Worm (Caenorhabditis elegans) whole organism, L4 larva: Measurements from ENCODE around the gene srd-49.
A peak's percentile ranks its signal among the peaks of the same experiment; 100 is the strongest.

Experiments
- D1046.2 ChIP-seq: fragments of 200-800 bp; sonication (Bioruptor generic); IDR thresholded peaks from 2 replicates; pipeline ENCODE4 v1.3.6; 2022; ENCODE audit warnings: missing genetic modification characterization, missing compliant biosample characterization
- F10B5.3 ChIP-seq: sonication (generic microtip); optimal IDR thresholded peaks from 2 replicates; lab custom pipeline; 2016; ENCODE audit warnings: mild to moderate bottlenecking, missing genetic modification characterization, missing compliant biosample characterization
- T20F7.1 ChIP-seq: fragments of 200-800 bp; sonication (Bioruptor generic); optimal IDR thresholded peaks from 2 replicates; lab custom pipeline; 2018; ENCODE audit warnings: mild to moderate bottlenecking, missing genetic modification characterization, missing compliant biosample characterization
- Y105C5A.15 ChIP-seq: fragments of 200-800 bp; sonication (Bioruptor generic); IDR thresholded peaks from 2 replicates; pipeline ENCODE4 v1.3.6; 2022; ENCODE audit warnings: missing genetic modification characterization, missing compliant biosample characterization
- ZK546.5 ChIP-seq, 2 experiments: sonication (generic microtip); optimal IDR thresholded peaks; 2 replicates each; lab custom pipeline; 2017; ENCODE audit warnings: missing biosample characterization in 2 of 2, missing genetic modification characterization in 2 of 2
- aha-1 ChIP-seq: fragments of 150-350 bp; peaks from one replicate; lab custom pipeline; 2014; ENCODE audit warnings: missing biosample characterization, missing genetic modification characterization
- ceh-20 ChIP-seq: fragments of 200-800 bp; sonication (Bioruptor generic); IDR thresholded peaks from 2 replicates; pipeline ENCODE4 v1.3.6; 2022; ENCODE audit warnings: missing genetic modification reagents, missing genetic modification characterization, missing compliant biosample characterization
- ceh-44 ChIP-seq: fragments of 200-800 bp; sonication (Bioruptor generic); IDR thresholded peaks from 2 replicates; pipeline ENCODE4 v1.3.6; 2022; ENCODE audit warnings: missing genetic modification reagents, missing genetic modification characterization, missing compliant biosample characterization
- ceh-62 ChIP-seq: sonication (generic microtip); optimal IDR thresholded peaks from 2 replicates; lab custom pipeline; 2017; ENCODE audit warnings: missing biosample characterization, missing genetic modification characterization
- ces-1 ChIP-seq: fragments of 150-350 bp; sonication (generic microtip); optimal IDR thresholded peaks from 4 replicates; lab custom pipeline; 2014; ENCODE audit warnings: missing biosample characterization, missing genetic modification reagents, missing genetic modification characterization
- cey-2 ChIP-seq: sonication (generic microtip); optimal IDR thresholded peaks from 3 replicates; lab custom pipeline; 2017; ENCODE audit warnings: missing genetic modification characterization, mild to moderate bottlenecking, missing compliant biosample characterization, antibody characterized with exemption, borderline replicate concordance; ENCODE audit not compliant: insufficient read depth
- ctbp-1 ChIP-seq: fragments of 200-800 bp; sonication (Bioruptor generic); IDR thresholded peaks from 2 replicates; pipeline ENCODE4 v1.3.6; 2022; ENCODE audit warnings: missing genetic modification reagents, missing genetic modification characterization, missing compliant biosample characterization
- daf-16 ChIP-seq, 3 experiments: sonication (generic microtip); optimal IDR thresholded peaks; 2 replicates each; lab custom pipeline; 2016 to 2017; ENCODE audit warnings: missing genetic modification characterization in 3 of 3, missing genetic modification reagents in 3 of 3, mild to moderate bottlenecking in 2 of 3, missing compliant biosample characterization in 2 of 3, missing biosample characterization in 1 of 3, moderate library complexity in 1 of 3
- daf-19 ChIP-seq: fragments of 200-800 bp; sonication (Bioruptor generic); conservative IDR thresholded peaks from 2 replicates; pipeline ENCODE4 v1.3.6; 2022; ENCODE audit warnings: missing genetic modification characterization, missing compliant biosample characterization
- dmd-6 ChIP-seq: fragments of 200-800 bp; sonication (Bioruptor generic); IDR thresholded peaks from 2 replicates; pipeline ENCODE4 v1.3.6; 2022; ENCODE audit warnings: missing genetic modification reagents, missing genetic modification characterization, missing compliant biosample characterization
- dpl-1 ChIP-seq: fragments of 150-350 bp; optimal IDR thresholded peaks from 2 replicates; lab custom pipeline; 2014; ENCODE audit warnings: missing biosample characterization, missing genetic modification reagents, missing genetic modification characterization
- duxl-1 ChIP-seq: sonication (generic microtip); optimal IDR thresholded peaks from 2 replicates; lab custom pipeline; 2016; ENCODE audit warnings: mild to moderate bottlenecking, missing genetic modification characterization, moderate library complexity, missing compliant biosample characterization; ENCODE audit not compliant: poor library complexity
- dve-1 ChIP-seq: sonication (generic microtip); optimal IDR thresholded peaks from 2 replicates; lab custom pipeline; 2017; ENCODE audit warnings: antibody characterized with exemption, mild to moderate bottlenecking, missing genetic modification characterization, missing compliant biosample characterization; ENCODE audit not compliant: insufficient read depth
- egl-27 ChIP-seq: sonication (generic microtip); optimal IDR thresholded peaks from 3 replicates; lab custom pipeline; 2017; ENCODE audit warnings: missing biosample characterization, missing genetic modification reagents, missing genetic modification characterization
- egl-43 ChIP-seq: fragments of 200-800 bp; sonication (Bioruptor generic); IDR thresholded peaks from 2 replicates; pipeline ENCODE4 v1.3.6; 2022; ENCODE audit warnings: missing genetic modification reagents, missing genetic modification characterization, missing compliant biosample characterization
- fkh-10 ChIP-seq: fragments of 150-350 bp; optimal IDR thresholded peaks from 2 replicates; lab custom pipeline; 2014; ENCODE audit warnings: missing biosample characterization, missing genetic modification reagents, missing genetic modification characterization
- hmg-1.1 ChIP-seq: fragments of 200-800 bp; sonication (Bioruptor generic); IDR thresholded peaks from 2 replicates; pipeline ENCODE4 v1.3.6; 2022; ENCODE audit warnings: missing genetic modification reagents, missing genetic modification characterization, missing compliant biosample characterization
- jun-1 ChIP-seq: fragments of 150-350 bp; optimal IDR thresholded peaks from 2 replicates; lab custom pipeline; 2014; ENCODE audit warnings: missing biosample characterization, missing genetic modification reagents, missing genetic modification characterization
- lin-29 ChIP-seq: fragments of 200-800 bp; sonication (Bioruptor generic); IDR thresholded peaks from 2 replicates; pipeline ENCODE4 v1.3.6; 2022; ENCODE audit warnings: missing genetic modification reagents, missing genetic modification characterization, missing compliant biosample characterization
- lsy-2 ChIP-seq, 2 experiments: fragments of 150-350 bp in 1 of 2; sonication (generic microtip) in 1 of 2; optimal IDR thresholded peaks; 2 replicates each; lab custom pipeline; 2014 to 2017; ENCODE audit warnings: missing biosample characterization in 2 of 2, missing genetic modification characterization in 2 of 2
- mdt-29 ChIP-seq: fragments of 200-800 bp; sonication (Bioruptor generic); IDR thresholded peaks from 2 replicates; pipeline ENCODE4 v1.3.6; 2022; ENCODE audit warnings: missing genetic modification reagents, missing genetic modification characterization, missing compliant biosample characterization
- mes-2 ChIP-seq: sonication (generic microtip); optimal IDR thresholded peaks from 2 replicates; lab custom pipeline; 2016; ENCODE audit warnings: missing genotype, mild to moderate bottlenecking, missing genetic modification characterization, missing compliant biosample characterization; ENCODE audit not compliant: poor library complexity, severe bottlenecking
- mxl-3 ChIP-seq: fragments of 200-800 bp; sonication (Bioruptor generic); optimal IDR thresholded peaks from 2 replicates; lab custom pipeline; 2018; ENCODE audit warnings: mild to moderate bottlenecking, missing genetic modification characterization, missing compliant biosample characterization
- nhr-10 ChIP-seq: fragments of 150-350 bp; optimal IDR thresholded peaks from 2 replicates; lab custom pipeline; 2014; ENCODE audit warnings: missing biosample characterization, missing genetic modification characterization
- nhr-102 ChIP-seq: sonication (generic microtip); optimal IDR thresholded peaks from 2 replicates; lab custom pipeline; 2016; ENCODE audit warnings: mild to moderate bottlenecking, missing genetic modification characterization, moderate library complexity, missing compliant biosample characterization
- nhr-11 ChIP-seq: fragments of 150-350 bp; optimal IDR thresholded peaks from 2 replicates; lab custom pipeline; 2014; ENCODE audit warnings: missing biosample characterization, missing genetic modification characterization
- nhr-237 ChIP-seq: sonication (generic microtip); optimal IDR thresholded peaks from 2 replicates; lab custom pipeline; 2017; ENCODE audit warnings: missing biosample characterization, missing genetic modification characterization
- nhr-25 ChIP-seq: sonication (generic microtip); optimal IDR thresholded peaks from 2 replicates; lab custom pipeline; 2017; ENCODE audit warnings: missing genetic modification characterization, mild to moderate bottlenecking, missing compliant biosample characterization, antibody characterized with exemption, moderate library complexity, borderline replicate concordance; ENCODE audit not compliant: insufficient read depth
- nhr-28 ChIP-seq: fragments of 150-350 bp; optimal IDR thresholded peaks from 2 replicates; lab custom pipeline; 2014; ENCODE audit warnings: missing biosample characterization, missing genetic modification characterization
- nhr-41 ChIP-seq: fragments of 200-800 bp; sonication (Bioruptor generic); IDR thresholded peaks from 2 replicates; pipeline ENCODE4 v1.3.6; 2022; ENCODE audit warnings: missing genetic modification reagents, missing genetic modification characterization, missing compliant biosample characterization
- nhr-42 ChIP-seq: fragments of 200-800 bp; sonication (Bioruptor generic); IDR thresholded peaks from 2 replicates; pipeline ENCODE4 v1.3.6; 2022; ENCODE audit warnings: missing genetic modification characterization, missing compliant biosample characterization
- nhr-76 ChIP-seq: fragments of 150-350 bp; optimal IDR thresholded peaks from 2 replicates; lab custom pipeline; 2014; ENCODE audit warnings: missing biosample characterization, missing genetic modification characterization
- nhr-77 ChIP-seq: fragments of 150-350 bp; optimal IDR thresholded peaks from 2 replicates; lab custom pipeline; 2014; ENCODE audit warnings: missing biosample characterization, missing genetic modification characterization
- php-3 ChIP-seq: fragments of 200-800 bp; sonication (Bioruptor generic); IDR thresholded peaks from 2 replicates; pipeline ENCODE4 v1.3.6; 2022; ENCODE audit warnings: missing genetic modification reagents, missing genetic modification characterization, missing compliant biosample characterization
- rbr-2 ChIP-seq: sonication (generic microtip); optimal IDR thresholded peaks from 2 replicates; lab custom pipeline; 2016; ENCODE audit warnings: missing genotype, missing genetic modification characterization, missing compliant biosample characterization
- saeg-2 ChIP-seq: fragments of 200-800 bp; sonication (Bioruptor generic); IDR thresholded peaks from 2 replicates; pipeline ENCODE4 v1.3.6; 2022; ENCODE audit warnings: missing genetic modification reagents, missing genetic modification characterization, missing compliant biosample characterization
- unc-62 ChIP-seq, 3 experiments: fragments of 150-350 bp in 1 of 3; sonication (generic microtip); optimal IDR thresholded peaks in 2 of 3; peaks in 1 of 3; 1 replicate in 1 of 3; 2 replicates in 2 of 3; lab custom pipeline; 2014 to 2017; ENCODE audit warnings: missing biosample characterization in 3 of 3, missing genetic modification characterization in 3 of 3, missing genetic modification reagents in 3 of 3, missing genotype in 1 of 3
- vab-7 ChIP-seq: fragments of 200-800 bp; sonication (Bioruptor generic); IDR thresholded peaks from 2 replicates; pipeline ENCODE4 v1.3.6; 2022; ENCODE audit warnings: missing genetic modification reagents, missing genetic modification characterization, missing compliant biosample characterization
- zag-1 ChIP-seq: fragments of 150-350 bp; optimal IDR thresholded peaks from 2 replicates; lab custom pipeline; 2014; ENCODE audit warnings: missing biosample characterization, missing genetic modification characterization
- zfp-2 ChIP-seq: sonication (generic microtip); optimal IDR thresholded peaks from 2 replicates; lab custom pipeline; 2016; ENCODE audit warnings: mild to moderate bottlenecking, missing genetic modification characterization, missing compliant biosample characterization

srd-49 gene

DNA sequence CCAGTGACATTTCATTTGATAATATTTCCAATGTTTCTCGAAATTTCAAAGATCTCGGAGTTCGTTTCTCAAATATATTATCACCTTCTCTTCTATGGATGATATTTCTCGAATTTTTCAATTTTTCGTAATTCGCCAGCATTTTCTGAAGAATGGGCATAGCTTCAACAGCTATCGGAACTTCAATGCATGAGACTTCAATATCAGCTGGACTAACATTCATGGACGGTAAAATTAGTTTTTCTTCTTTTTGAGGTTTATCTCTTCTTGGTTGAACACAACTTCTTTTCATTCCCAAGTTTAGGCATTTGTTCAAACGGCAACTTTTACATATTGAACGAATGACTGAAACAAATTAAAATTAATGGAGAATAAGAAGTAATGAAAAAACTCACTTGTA, 13.6 kb upstream of the srd-49 start:
- TF ChIP-seq unc-62 (GFP tag; optimal IDR thresholded peaks at IDR 0.05 in 1 of 2; lab: Kevin White, UChicago) (peak in 1 of 2 experiments; percentile 94), unc-62 (tag; optimal IDR thresholded peaks at IDR 0.05; lab: Kevin White, UChicago) (no peak), php-3 (GFP tag; lab: Robert Waterston, UW) (no peak), aha-1 (tag; lab: Kevin White, UChicago) (no peak), egl-27 (tag; lab: Kevin White, UChicago) (no peak)
- TF ChIP-seq, all 104 proteins: peak for 1

DNA sequence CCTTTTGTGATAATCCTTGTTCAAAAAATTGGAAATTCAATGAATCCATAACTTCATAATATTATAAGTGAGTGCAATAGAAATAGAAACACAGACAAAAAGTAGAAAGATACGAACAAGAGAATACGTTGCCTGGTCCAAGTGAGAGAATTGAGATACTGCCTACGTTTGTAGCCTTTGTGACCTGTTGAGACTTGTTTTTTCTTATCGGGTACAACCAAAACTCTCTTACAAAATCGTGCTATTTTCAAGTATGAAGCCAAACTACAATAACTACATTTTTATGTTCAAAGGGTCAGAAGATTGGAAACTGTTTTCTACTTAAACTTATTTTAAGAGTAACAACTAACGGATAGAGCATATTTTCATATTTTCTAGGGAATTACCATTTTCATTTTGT, 12.8 kb upstream of the srd-49 start, which contains the start of gene nhr-205:
Gene nhr-205 (minus strand): TSS at position 141 of the 400 bp plus-strand sequence.
- peak; percentile 89 for TF ChIP-seq nhr-77
- no peak for TF ChIP-seq egl-43 (GFP tag; lab: Robert Waterston, UW)
- TF ChIP-seq nhr-28 (tag; lab: Kevin White, UChicago), result peak; percentile 89

DNA sequence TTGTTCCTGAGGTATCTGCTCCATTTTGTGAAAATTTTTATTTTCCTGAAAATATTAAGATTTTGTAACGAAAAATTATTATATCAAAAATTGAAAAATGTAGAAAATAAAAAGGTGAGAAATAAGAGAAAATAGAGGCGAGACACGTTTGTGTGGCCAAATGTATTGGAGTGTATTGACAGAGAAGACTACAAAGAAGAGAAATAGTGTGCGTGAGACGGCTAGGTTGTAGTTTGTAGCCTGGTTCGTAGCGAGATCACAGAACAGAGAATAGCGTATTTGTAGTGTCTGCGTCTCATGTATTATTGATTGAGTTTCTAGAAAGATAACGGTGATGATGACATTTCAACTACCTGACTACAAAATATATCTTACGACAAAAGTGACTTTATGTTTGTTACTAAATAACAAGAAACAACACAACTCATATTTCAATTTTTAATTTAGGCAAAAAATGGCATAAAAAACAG, 10.4 kb upstream of the srd-49 start, which contains the start of gene nhr-12:
Gene nhr-12 (minus strand): TSS at position 51 of the 470 bp plus-strand sequence.
- TF ChIP-seq dve-1 (tag; lab: Kevin White, UChicago) (peak; percentile 65), jun-1 (tag; lab: Kevin White, UChicago) (no peak), mdt-29 (GFP tag; lab: Robert Waterston, UW) (no peak), mes-2 (no peak), zag-1 (tag; lab: Kevin White, UChicago) (no peak), nhr-28 (tag; lab: Kevin White, UChicago) (peak; percentile 91), zfp-2 (tag; lab: Kevin White, UChicago) (no peak), nhr-10 (tag; lab: Kevin White, UChicago) (no peak), mxl-3 (no peak), duxl-1 (tag; lab: Kevin White, UChicago) (no peak), daf-16 (GFP tag; optimal IDR thresholded peaks at IDR 0.05; lab: Kevin White, UChicago) (no peak), daf-16 (tag; optimal IDR thresholded peaks at IDR 0.05; lab: Kevin White, UChicago) (peak; percentile 59), nhr-102 (tag; lab: Kevin White, UChicago) (peak; percentile 10), ces-1 (GFP tag; lab: Kevin White, UChicago) (no peak), lsy-2 (tag; optimal IDR thresholded peaks at IDR 0.05; lab: Kevin White, UChicago) (no peak), lin-29 (GFP tag; lab: Robert Waterston, UW) (no peak), nhr-41 (GFP tag; lab: Robert Waterston, UW) (no peak), fkh-10 (GFP tag; lab: Kevin White, UChicago) (no peak), nhr-76 (tag; lab: Kevin White, UChicago) (no peak), rbr-2 (tag; lab: Kevin White, UChicago) (no peak), ceh-20 (GFP tag; lab: Robert Waterston, UW) (no peak), F10B5.3 (tag; lab: Kevin White, UChicago) (no peak), cey-2 (tag; lab: Kevin White, UChicago) (no peak), daf-19 (GFP tag; lab: Robert Waterston, UW) (no peak), nhr-11 (tag; lab: Kevin White, UChicago) (peak; percentile 0), ZK546.5 (tag; optimal IDR thresholded peaks at IDR 0.05; lab: Kevin White, UChicago) (no peak), nhr-237 (tag; lab: Kevin White, UChicago) (no peak), hmg-1.1 (no peak), unc-62 (GFP tag; optimal IDR thresholded peaks at IDR 0.05 in 1 of 2; lab: Kevin White, UChicago) (peak in 1 of 2 experiments; percentile 10), unc-62 (tag; optimal IDR thresholded peaks at IDR 0.05; lab: Kevin White, UChicago) (no peak), ceh-44 (GFP tag; lab: Robert Waterston, UW) (no peak), vab-7 (GFP tag; lab: Robert Waterston, UW) (no peak), ceh-62 (tag; lab: Kevin White, UChicago) (no peak), dmd-6 (0 out of 2 replicates have a peak, but pooled peaks have one; percentile 22), D1046.2 (GFP tag; lab: Robert Waterston, UW) (no peak), T20F7.1 (GFP tag; lab: Kevin White, UChicago) (no peak), saeg-2 (GFP tag; lab: Robert Waterston, UW) (no peak), dpl-1 (GFP tag; lab: Kevin White, UChicago) (no peak), nhr-42 (GFP tag; lab: Robert Waterston, UW) (no peak), nhr-25 (tag; lab: Kevin White, UChicago) (no peak), Y105C5A.15 (GFP tag; lab: Robert Waterston, UW) (no peak), ctbp-1 (GFP tag; lab: Robert Waterston, UW) (no peak)
